Fruit fly (Drosophila melanogaster) whole organism, prepupa: ENCODE measurements around the gene plh.
A peak's percentile ranks its signal among the peaks of the same experiment; 100 is the strongest.

ENCODE experiments used
- Blimp-1 ChIP-seq: fragments of 200-800 bp; sonication (Bioruptor generic); optimal IDR thresholded peaks from 3 replicates; lab custom pipeline; 2017; ENCODE audit warnings: missing biosample characterization, missing genetic modification characterization, mild to moderate bottlenecking, moderate library complexity, missing genetic modification reagents
- CG10631 ChIP-seq: fragments of 200-800 bp; sonication (Bioruptor generic); optimal IDR thresholded peaks from 2 replicates; lab custom pipeline; 2016; ENCODE audit warnings: missing biosample characterization, missing genetic modification characterization
- CG10669 ChIP-seq: fragments of 200-800 bp; sonication (Bioruptor generic); optimal IDR thresholded peaks from 3 replicates; lab custom pipeline; 2018; ENCODE audit warnings: missing biosample characterization, mild to moderate bottlenecking, missing genetic modification characterization, moderate library complexity
- CG11294 ChIP-seq: fragments of 200-800 bp; sonication (Bioruptor generic); IDR thresholded peaks from 2 replicates; pipeline ENCODE4 v1.3.6; 2022; ENCODE audit warnings: missing biosample characterization, missing genetic modification characterization
- CG11762 ChIP-seq: fragments of 200-800 bp; sonication (Bioruptor generic); optimal IDR thresholded peaks from 3 replicates; lab custom pipeline; 2016; ENCODE audit warnings: missing biosample characterization, missing genetic modification characterization; ENCODE audit not compliant: insufficient read depth
- CG15336 ChIP-seq: fragments of 200-800 bp; sonication (Bioruptor generic); IDR thresholded peaks from 2 replicates; pipeline ENCODE4 v1.3.6; 2022; ENCODE audit warnings: missing biosample characterization, missing genetic modification characterization
- CG1621 ChIP-seq: fragments of 200-800 bp; sonication (Bioruptor generic); optimal IDR thresholded peaks from 3 replicates; lab custom pipeline; 2018; ENCODE audit warnings: missing biosample characterization, mild to moderate bottlenecking, missing genetic modification characterization
- CG16779 ChIP-seq: fragments of 200-800 bp; sonication (Bioruptor generic); optimal IDR thresholded peaks from 3 replicates; lab custom pipeline; 2017; ENCODE audit warnings: missing biosample characterization, mild to moderate bottlenecking, missing genetic modification characterization
- CG31627 ChIP-seq: fragments of 200-800 bp; sonication (Bioruptor generic); optimal IDR thresholded peaks from 3 replicates; lab custom pipeline; 2016; ENCODE audit warnings: missing biosample characterization, missing genetic modification characterization
- CG32006 ChIP-seq: fragments of 200-800 bp; sonication (Bioruptor generic); optimal IDR thresholded peaks from 3 replicates; lab custom pipeline; 2017; ENCODE audit warnings: missing biosample characterization, mild to moderate bottlenecking, missing genetic modification characterization
- CG34406 ChIP-seq: fragments of 200-800 bp; sonication (Bioruptor generic); optimal IDR thresholded peaks from 3 replicates; lab custom pipeline; 2016; ENCODE audit warnings: missing biosample characterization, missing genetic modification characterization
- CG3919 ChIP-seq: fragments of 200-800 bp; sonication (Bioruptor generic); optimal IDR thresholded peaks from 3 replicates; lab custom pipeline; 2016; ENCODE audit warnings: missing biosample characterization, missing genetic modification characterization
- CG6163 ChIP-seq: fragments of 200-800 bp; sonication (Bioruptor generic); IDR thresholded peaks from 3 replicates; pipeline ENCODE4 v1.3.6; 2022; ENCODE audit warnings: missing biosample characterization, missing genetic modification characterization
- CG6276 ChIP-seq: fragments of 200-800 bp; sonication (Bioruptor generic); optimal IDR thresholded peaks from 2 replicates; lab custom pipeline; 2017; ENCODE audit warnings: missing biosample characterization, mild to moderate bottlenecking, missing genetic modification characterization
- CG6792 ChIP-seq: fragments of 200-800 bp; sonication (Bioruptor generic); optimal IDR thresholded peaks from 3 replicates; lab custom pipeline; 2016; ENCODE audit warnings: missing biosample characterization, missing genetic modification characterization
- CG6808 ChIP-seq: fragments of 200-800 bp; sonication (Bioruptor generic); optimal IDR thresholded peaks from 3 replicates; lab custom pipeline; 2017; ENCODE audit warnings: missing biosample characterization, missing genetic modification characterization, mild to moderate bottlenecking, moderate library complexity, missing genetic modification reagents
- CG6854 ChIP-seq: fragments of 200-800 bp; sonication (Bioruptor generic); optimal IDR thresholded peaks from 2 replicates; lab custom pipeline; 2017; ENCODE audit warnings: missing biosample characterization, mild to moderate bottlenecking, missing genetic modification characterization
- CG8119 ChIP-seq: fragments of 200-800 bp; sonication (Bioruptor generic); IDR thresholded peaks from 3 replicates; pipeline ENCODE4 v1.3.6; 2022; ENCODE audit warnings: missing biosample characterization, missing genetic modification characterization
- CG8319 ChIP-seq: fragments of 200-800 bp; sonication (Bioruptor generic); optimal IDR thresholded peaks from 3 replicates; lab custom pipeline; 2016; ENCODE audit warnings: missing biosample characterization, missing genetic modification characterization
- CG8632 ChIP-seq: fragments of 200-800 bp; sonication (Bioruptor generic); optimal IDR thresholded peaks from 3 replicates; lab custom pipeline; 2016; ENCODE audit warnings: missing biosample characterization, missing genetic modification characterization
- Eip75B ChIP-seq: fragments of 200-800 bp; sonication (Bioruptor generic); optimal IDR thresholded peaks from 3 replicates; lab custom pipeline; 2016; ENCODE audit warnings: missing biosample characterization, missing genetic modification characterization
- Ets21C ChIP-seq: fragments of 200-800 bp; sonication (Bioruptor generic); optimal IDR thresholded peaks from 3 replicates; lab custom pipeline; 2016; ENCODE audit warnings: missing biosample characterization, missing genetic modification characterization
- Ets96B ChIP-seq: fragments of 200-800 bp; optimal IDR thresholded peaks from 2 replicates; lab custom pipeline; 2019; ENCODE audit warnings: missing biosample characterization, mild to moderate bottlenecking, missing genetic modification characterization, moderate library complexity
- Gug ChIP-seq: fragments of 200-800 bp; sonication (Bioruptor generic); IDR thresholded peaks from 2 replicates; pipeline ENCODE4 v1.3.6; 2022; ENCODE audit warnings: missing biosample characterization, missing genetic modification characterization
- Hr38 ChIP-seq: sonication (Bioruptor generic); optimal IDR thresholded peaks from 2 replicates; lab custom pipeline; 2016; ENCODE audit warnings: missing biosample characterization, missing genetic modification characterization
- Hr39 ChIP-seq: fragments of 200-800 bp; sonication (Bioruptor generic); optimal IDR thresholded peaks from 2 replicates; lab custom pipeline; 2016; ENCODE audit warnings: missing biosample characterization, missing genetic modification characterization
- Hr4 ChIP-seq: fragments of 200-800 bp; sonication (Bioruptor generic); optimal IDR thresholded peaks from 3 replicates; lab custom pipeline; 2016; ENCODE audit warnings: missing biosample characterization, missing genetic modification characterization
- Met ChIP-seq: fragments of 200-800 bp; sonication (Bioruptor generic); optimal IDR thresholded peaks from 3 replicates; lab custom pipeline; 2016; ENCODE audit warnings: missing biosample characterization, missing genetic modification characterization
- OdsH ChIP-seq: fragments of 200-800 bp; sonication (Bioruptor generic); optimal IDR thresholded peaks from 3 replicates; lab custom pipeline; 2016; ENCODE audit warnings: missing biosample characterization, missing genetic modification characterization
- Smox ChIP-seq: fragments of 200-800 bp; sonication (Bioruptor generic); optimal IDR thresholded peaks from 3 replicates; lab custom pipeline; 2016; ENCODE audit warnings: missing biosample characterization, missing genetic modification characterization
- Sox102F ChIP-seq: fragments of 200-800 bp; sonication (Bioruptor generic); optimal IDR thresholded peaks from 2 replicates; lab custom pipeline; 2016; ENCODE audit warnings: missing biosample characterization, mild to moderate bottlenecking, missing genetic modification characterization
- cyc ChIP-seq: fragments of 200-800 bp; sonication (Bioruptor generic); optimal IDR thresholded peaks from 3 replicates; lab custom pipeline; 2016; ENCODE audit warnings: missing biosample characterization, missing genetic modification characterization
- dac ChIP-seq: fragments of 200-800 bp; sonication (Bioruptor generic); optimal IDR thresholded peaks from 2 replicates; lab custom pipeline; 2017; ENCODE audit warnings: missing biosample characterization, mild to moderate bottlenecking, missing genetic modification characterization
- eg ChIP-seq: fragments of 200-800 bp; sonication (Bioruptor generic); IDR thresholded peaks from 3 replicates; pipeline ENCODE4 v1.3.6; 2022; ENCODE audit warnings: missing biosample characterization, missing genetic modification characterization
- fkh ChIP-seq: fragments of 200-800 bp; sonication (Bioruptor generic); optimal IDR thresholded peaks from 3 replicates; lab custom pipeline; 2017; ENCODE audit warnings: missing biosample characterization, mild to moderate bottlenecking, missing genetic modification characterization, moderate library complexity
- lz ChIP-seq: fragments of 200-800 bp; sonication (Bioruptor generic); optimal IDR thresholded peaks from 3 replicates; lab custom pipeline; 2016; ENCODE audit warnings: missing biosample characterization, missing genetic modification characterization
- net ChIP-seq: fragments of 200-800 bp; sonication (Bioruptor generic); optimal IDR thresholded peaks from 3 replicates; lab custom pipeline; 2016; ENCODE audit warnings: missing biosample characterization, missing genetic modification characterization
- pdm3 ChIP-seq: fragments of 200-800 bp; sonication (Bioruptor generic); optimal IDR thresholded peaks from 3 replicates; lab custom pipeline; 2016; ENCODE audit warnings: missing biosample characterization, missing genetic modification characterization
- salr ChIP-seq, 2 experiments: fragments of 200-800 bp; sonication (Bioruptor generic); optimal IDR thresholded peaks; 3 replicates each; lab custom pipeline; 2016 to 2018; ENCODE audit warnings: missing biosample characterization in 2 of 2, missing genetic modification characterization in 2 of 2, mild to moderate bottlenecking in 1 of 2
- spab ChIP-seq: fragments of 200-800 bp; sonication (Bioruptor generic); optimal IDR thresholded peaks from 2 replicates; lab custom pipeline; 2017; ENCODE audit warnings: missing biosample characterization, mild to moderate bottlenecking, missing genetic modification characterization, missing genetic modification reagents
- ss ChIP-seq, 2 experiments: fragments of 200-800 bp; sonication (Bioruptor generic); optimal IDR thresholded peaks; 2 replicates in 1 of 2; 3 replicates in 1 of 2; lab custom pipeline; 2017 to 2018; ENCODE audit warnings: mild to moderate bottlenecking in 2 of 2, missing biosample characterization in 2 of 2, missing genetic modification characterization in 2 of 2, moderate library complexity in 1 of 2
- svp ChIP-seq: fragments of 200-800 bp; sonication (Bioruptor generic); peaks from one replicate; lab custom pipeline; 2016; ENCODE audit warnings: missing biosample characterization, missing genetic modification characterization
- topi ChIP-seq: fragments of 200-800 bp; sonication (Bioruptor generic); optimal IDR thresholded peaks from 3 replicates; lab custom pipeline; 2016; ENCODE audit warnings: missing biosample characterization, missing genetic modification characterization
- vri ChIP-seq: fragments of 200-800 bp; sonication (Bioruptor generic); optimal IDR thresholded peaks from 3 replicates; lab custom pipeline; 2016; ENCODE audit warnings: missing biosample characterization, mild to moderate bottlenecking, missing genetic modification characterization

Gene plh

dm6 chr3R:5042958-5043712, 32.3 kb upstream of the plh start (continued):
- TF ChIP-seq dac (no peak), CG3919 (GFP tag; lab: Kevin White, UChicago) (peak; percentile 44), Blimp-1 (GFP tag; lab: Kevin White, UChicago) (peak; percentile 46), Ets21C (GFP tag; lab: Kevin White, UChicago) (no peak), Hr4 (GFP tag; lab: Kevin White, UChicago) (no peak), Eip75B (peak; percentile 29), CG10669 (GFP tag; lab: Kevin White, UChicago) (peak; percentile 7), pdm3 (no peak), CG6163 (GFP tag; lab: Robert Waterston, UW) (peak; percentile 55; the same call in 2 of the 3 replicates), svp (GFP tag; lab: Kevin White, UChicago) (peak; percentile 70), vri (GFP tag; lab: Kevin White, UChicago) (peak; percentile 79), CG6854 (peak; percentile 69), cyc (no peak), CG8319 (no peak), OdsH (GFP tag; lab: Kevin White, UChicago) (peak; percentile 45), ss (GFP tag; optimal IDR thresholded peaks at IDR 0.05; lab: Kevin White, UChicago) (peak; percentile 18 to 69), CG11294 (GFP tag; lab: Robert Waterston, UW) (no peak), CG16779 (tag; lab: Kevin White, UChicago) (no peak), fkh (GFP tag; lab: Kevin White, UChicago) (peak; percentile 96), eg (no peak; the same call in 2 of the 3 replicates), CG8632 (GFP tag; lab: Kevin White, UChicago) (peak; percentile 37), CG34406 (GFP tag; lab: Kevin White, UChicago) (peak; percentile 62)

dm6 chr3R:5042057-5042937, 31.5 kb upstream of the plh start:
- peak; percentile 40 for TF ChIP-seq CG6792 (GFP tag; lab: Kevin White, UChicago)
- peak; percentile 67 for TF ChIP-seq spab (GFP tag; lab: Kevin White, UChicago)
- peak; percentile 57 for TF ChIP-seq Eip75B
- TF ChIP-seq Sox102F (GFP tag; lab: Kevin White, UChicago) = peak; percentile 45
- TF ChIP-seq eg = no peak
- TF ChIP-seq dac = no peak
- TF ChIP-seq CG32006 (GFP tag; lab: Kevin White, UChicago) = peak; percentile 79
- TF ChIP-seq ss (GFP tag; optimal IDR thresholded peaks at IDR 0.05; lab: Kevin White, UChicago) = peak; percentile 49 to 89
- 0 out of 3 replicates have a peak, but pooled peaks have one; percentile 14 for TF ChIP-seq CG8119 (GFP tag; lab: Robert Waterston, UW)
- peak; percentile 58 for TF ChIP-seq Met (GFP tag; lab: Kevin White, UChicago)
- no peak for TF ChIP-seq Hr38 (GFP tag; lab: Kevin White, UChicago)
- TF ChIP-seq CG31627 (GFP tag; lab: Kevin White, UChicago) = peak; percentile 19
- peak; percentile 46 for TF ChIP-seq CG8632 (GFP tag; lab: Kevin White, UChicago)
- TF ChIP-seq CG15336 = no peak
- peak; percentile 48 for TF ChIP-seq CG11762 (GFP tag; lab: Kevin White, UChicago)
- TF ChIP-seq CG6163 (GFP tag; lab: Robert Waterston, UW) = peak; percentile 36; the same call in 1 of the 3 replicates
- no peak for TF ChIP-seq CG11294 (GFP tag; lab: Robert Waterston, UW)
- peak; percentile 44 for TF ChIP-seq Hr4 (GFP tag; lab: Kevin White, UChicago)
- peak; percentile 26 for TF ChIP-seq net (GFP tag; lab: Kevin White, UChicago)
- TF ChIP-seq Gug (GFP tag; lab: Robert Waterston, UW) = no peak
- peak; percentile 66 for TF ChIP-seq pdm3
- no peak for TF ChIP-seq vri (GFP tag; lab: Kevin White, UChicago)
- peak in 1 of 2 experiments; percentile 73 for TF ChIP-seq salr (GFP tag; optimal IDR thresholded peaks at IDR 0.05; lab: Kevin White, UChicago)
- peak; percentile 53 for TF ChIP-seq topi (GFP tag; lab: Kevin White, UChicago)
- peak; percentile 45 for TF ChIP-seq CG1621 (tag; lab: Kevin White, UChicago)
- peak; percentile 38 for TF ChIP-seq Ets96B
- peak; percentile 65 for TF ChIP-seq CG3919 (GFP tag; lab: Kevin White, UChicago)
- TF ChIP-seq cyc = peak; percentile 52
- peak; percentile 70 for TF ChIP-seq CG10631 (GFP tag; lab: Kevin White, UChicago)
- TF ChIP-seq CG6854 = no peak
- peak; percentile 58 for TF ChIP-seq OdsH (GFP tag; lab: Kevin White, UChicago)
- TF ChIP-seq Smox (GFP tag; lab: Kevin White, UChicago) = peak; percentile 46
- TF ChIP-seq CG6808 (GFP tag; lab: Kevin White, UChicago) = peak; percentile 52
- peak; percentile 46 for TF ChIP-seq Hr39 (GFP tag; lab: Kevin White, UChicago)
- peak; percentile 47 for TF ChIP-seq lz (GFP tag; lab: Kevin White, UChicago)
- no peak for TF ChIP-seq CG6276 (GFP tag; lab: Kevin White, UChicago)
